Fruit fly (Drosophila melanogaster) whole organism, adult: ENCODE data around the gene Bx42.

Source experiments
- CG11617 ChIP-seq: fragments of 200-800 bp; sonication (Bioruptor generic); optimal IDR thresholded peaks from 2 replicates; lab custom pipeline; 2017; ENCODE audit warnings: mild to moderate bottlenecking, missing biosample characterization, missing genetic modification reagents, missing genetic modification characterization
- CG12768 ChIP-seq: fragments of 200-800 bp; sonication (Bioruptor generic); optimal IDR thresholded peaks from 2 replicates; lab custom pipeline; 2017; ENCODE audit warnings: missing biosample characterization, missing genetic modification characterization, mild to moderate bottlenecking, moderate library complexity, missing genetic modification reagents
- CG14711 ChIP-seq: fragments of 200-800 bp; sonication (Bioruptor generic); optimal IDR thresholded peaks from 2 replicates; lab custom pipeline; 2018; ENCODE audit warnings: missing biosample characterization, mild to moderate bottlenecking, missing genetic modification characterization, moderate library complexity
- CG1620 ChIP-seq: fragments of 200-800 bp; sonication (Bioruptor generic); optimal IDR thresholded peaks from 2 replicates; lab custom pipeline; 2016; ENCODE audit warnings: missing biosample characterization, missing genetic modification characterization
- CG33017 ChIP-seq: fragments of 200-800 bp; sonication (Bioruptor generic); optimal IDR thresholded peaks from 2 replicates; lab custom pipeline; 2018; ENCODE audit warnings: missing biosample characterization, mild to moderate bottlenecking, missing genetic modification characterization, moderate library complexity
- CG5204 ChIP-seq: fragments of 200-800 bp; sonication (Bioruptor generic); optimal IDR thresholded peaks from 2 replicates; lab custom pipeline; 2016; ENCODE audit warnings: missing biosample characterization, missing genetic modification characterization
- CG7045 ChIP-seq: fragments of 200-800 bp; sonication (Bioruptor generic); optimal IDR thresholded peaks from 2 replicates; lab custom pipeline; 2017; ENCODE audit warnings: missing biosample characterization, mild to moderate bottlenecking, missing genetic modification characterization
- CG7101 ChIP-seq: fragments of 200-800 bp; sonication (Bioruptor generic); optimal IDR thresholded peaks from 2 replicates; lab custom pipeline; 2018; ENCODE audit warnings: missing biosample characterization, mild to moderate bottlenecking, missing genetic modification characterization, moderate library complexity
- Clk ChIP-seq: fragments of 200-800 bp; sonication (Bioruptor generic); optimal IDR thresholded peaks from 2 replicates; lab custom pipeline; 2017; ENCODE audit warnings: missing biosample characterization, missing genetic modification characterization
- Crg-1 ChIP-seq: fragments of 200-800 bp; sonication (Bioruptor generic); optimal IDR thresholded peaks from 2 replicates; lab custom pipeline; 2016; ENCODE audit warnings: missing biosample characterization, missing genetic modification characterization
- Hr96 ChIP-seq: fragments of 200-800 bp; sonication (Bioruptor generic); optimal IDR thresholded peaks from 2 replicates; lab custom pipeline; 2016; ENCODE audit warnings: missing biosample characterization, missing genetic modification characterization
- Mnt ChIP-seq: fragments of 200-800 bp; sonication (Bioruptor generic); optimal IDR thresholded peaks from 2 replicates; lab custom pipeline; 2016; ENCODE audit warnings: missing biosample characterization, mild to moderate bottlenecking, missing genetic modification characterization
- bab1 ChIP-seq: fragments of 200-800 bp; sonication (Bioruptor generic); optimal IDR thresholded peaks from 3 replicates; lab custom pipeline; 2019; ENCODE audit warnings: missing biosample characterization, mild to moderate bottlenecking, missing genetic modification characterization, moderate library complexity
- cic ChIP-seq: fragments of 200-800 bp; sonication (Bioruptor generic); optimal IDR thresholded peaks from 2 replicates; lab custom pipeline; 2017; ENCODE audit warnings: missing biosample characterization, mild to moderate bottlenecking, missing genetic modification characterization, moderate library complexity
- cnc ChIP-seq, 2 experiments: fragments of >200 bp; optimal IDR thresholded peaks; 2 replicates each; lab custom pipeline; 2017
- kay ChIP-seq: fragments of 200-800 bp; sonication (Bioruptor generic); peaks from one replicate; lab custom pipeline; 2016; ENCODE audit warnings: missing biosample characterization, missing genetic modification characterization, borderline replicate concordance
- ovo ChIP-seq: fragments of 200-800 bp; sonication (Bioruptor generic); optimal IDR thresholded peaks from 2 replicates; lab custom pipeline; 2016; ENCODE audit warnings: missing biosample characterization, missing genetic modification characterization
- pad ChIP-seq: fragments of 200-800 bp; sonication (Bioruptor generic); optimal IDR thresholded peaks from 3 replicates; lab custom pipeline; 2017; ENCODE audit warnings: missing biosample characterization, missing genetic modification characterization, mild to moderate bottlenecking, moderate library complexity, missing genetic modification reagents
- tj ChIP-seq: fragments of 200-800 bp; sonication (Bioruptor generic); optimal IDR thresholded peaks from 3 replicates; lab custom pipeline; 2017; ENCODE audit warnings: missing biosample characterization, mild to moderate bottlenecking, missing genetic modification characterization, moderate library complexity
- toe ChIP-seq: fragments of 200-800 bp; sonication (Bioruptor generic); optimal IDR thresholded peaks from 2 replicates; lab custom pipeline; 2016; ENCODE audit warnings: missing biosample characterization, missing genetic modification characterization

Gene Bx42

DNA sequence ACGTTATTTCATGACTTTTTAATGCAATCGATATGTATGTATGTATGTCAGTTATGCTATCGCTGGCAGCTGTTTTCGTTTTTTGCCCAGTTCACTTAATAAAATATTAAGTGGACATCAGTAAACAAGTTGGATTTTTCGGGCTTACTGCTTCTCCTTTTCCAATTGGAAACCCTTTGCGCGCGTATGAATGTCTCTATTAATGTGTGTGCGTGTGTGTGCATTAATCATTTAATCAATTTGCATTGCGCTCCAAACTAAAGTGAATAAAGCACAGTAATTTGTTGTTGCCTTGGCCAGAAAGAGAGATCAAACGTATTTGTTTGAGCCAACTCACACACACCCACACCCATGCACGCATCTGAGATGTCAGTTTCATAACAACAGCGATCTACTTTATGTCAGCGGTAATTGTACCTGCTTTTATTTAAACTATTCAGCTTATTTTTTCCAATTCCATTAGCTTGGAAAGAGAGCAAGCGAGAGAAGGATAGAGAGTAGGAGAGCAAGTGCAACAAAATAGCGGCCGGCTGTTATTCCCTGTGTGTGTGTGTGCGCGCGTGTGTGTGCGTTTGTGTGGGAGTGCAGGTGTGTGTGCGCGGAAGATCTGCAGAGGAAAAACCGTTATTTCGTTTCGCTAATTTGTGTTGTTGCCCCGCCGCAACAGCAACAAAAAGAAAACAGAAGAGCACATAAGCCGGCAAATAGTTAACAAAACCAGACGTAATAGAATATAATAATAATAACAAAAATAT is 3.9 kb upstream of the Bx42 start:
- TF ChIP-seq CG5204 (GFP tag; lab: Kevin White, UChicago), result no peak
- TF ChIP-seq Hr96 (GFP tag; lab: Kevin White, UChicago), result no peak
- peak; percentile 72 for TF ChIP-seq ovo (GFP tag; lab: Kevin White, UChicago)
- no peak for TF ChIP-seq cic (GFP tag; lab: Kevin White, UChicago)
- no peak for TF ChIP-seq CG33017 (tag; lab: Kevin White, UChicago)
- peak; percentile 81 for TF ChIP-seq tj (GFP tag; lab: Kevin White, UChicago)
- no peak for TF ChIP-seq Crg-1 (GFP tag; lab: Kevin White, UChicago)
- TF ChIP-seq CG1620 (GFP tag; lab: Kevin White, UChicago), result no peak
- no peak for TF ChIP-seq kay (GFP tag; lab: Kevin White, UChicago)

DNA sequence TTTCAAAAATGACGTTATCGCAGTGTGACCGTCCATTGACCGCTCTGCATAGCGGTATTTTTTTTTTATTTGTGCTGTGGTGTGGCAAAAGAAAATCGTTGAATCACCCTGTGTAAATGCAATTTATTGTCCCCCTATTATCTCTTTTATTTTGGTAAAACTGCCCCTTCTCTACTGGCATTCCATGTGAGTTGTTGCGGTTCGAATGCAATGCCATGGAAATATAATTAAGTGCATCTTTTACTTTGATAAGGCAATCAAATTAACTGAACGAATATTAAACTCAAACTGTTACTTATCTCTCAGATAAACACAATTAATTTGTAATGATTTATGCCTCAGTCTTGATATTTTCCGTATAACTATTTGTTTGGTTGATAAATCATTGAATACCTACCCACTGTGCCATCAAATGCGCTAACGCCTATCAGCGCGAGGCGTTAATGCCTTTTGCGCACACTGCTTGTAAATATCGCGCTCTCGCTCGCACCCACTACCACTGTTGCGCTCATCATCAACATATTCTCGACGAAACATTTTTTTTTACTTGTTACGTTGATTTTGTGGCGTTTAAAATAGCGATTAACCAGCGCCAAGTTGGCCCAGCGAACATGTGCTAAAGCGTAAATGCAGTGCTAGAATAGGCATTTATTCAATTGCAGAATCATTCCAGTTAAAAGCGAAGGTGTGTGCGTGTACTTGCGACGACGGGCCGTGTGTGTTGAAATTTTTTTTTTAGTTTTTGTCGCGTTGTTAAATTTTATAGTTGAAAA is 2.9 kb upstream of the Bx42 start:
- TF ChIP-seq ovo (GFP tag; lab: Kevin White, UChicago), result peak; percentile 59
- TF ChIP-seq pad (GFP tag; lab: Kevin White, UChicago), result peak; percentile 24
- TF ChIP-seq toe, result no peak
- TF ChIP-seq tj (GFP tag; lab: Kevin White, UChicago), result peak; percentile 16
- peak; percentile 21 for TF ChIP-seq Crg-1 (GFP tag; lab: Kevin White, UChicago)
- TF ChIP-seq CG1620 (GFP tag; lab: Kevin White, UChicago), result peak; percentile 44
- no peak for TF ChIP-seq bab1 (GFP tag; lab: Kevin White, UChicago)
- peak; percentile 27 for TF ChIP-seq CG14711
- TF ChIP-seq Clk (GFP tag; lab: Kevin White, UChicago), result no peak
- TF ChIP-seq CG7101 (tag; lab: Kevin White, UChicago), result no peak
- no peak for TF ChIP-seq CG12768 (GFP tag; lab: Kevin White, UChicago)
- TF ChIP-seq kay (GFP tag; lab: Kevin White, UChicago), result no peak
- no peak for TF ChIP-seq cnc (optimal IDR thresholded peaks at IDR 0.05; lab: Kevin White, UChicago)
- peak; percentile 33 for TF ChIP-seq Mnt
- peak; percentile 9 for TF ChIP-seq CG7045 (GFP tag; lab: Kevin White, UChicago)
- TF ChIP-seq CG11617 (GFP tag; lab: Kevin White, UChicago), result peak; percentile 1
- TF ChIP-seq Hr96 (GFP tag; lab: Kevin White, UChicago), result no peak
- no peak for TF ChIP-seq CG33017 (tag; lab: Kevin White, UChicago)
- no peak for TF ChIP-seq CG5204 (GFP tag; lab: Kevin White, UChicago)
- no peak for TF ChIP-seq cic (GFP tag; lab: Kevin White, UChicago)

DNA sequence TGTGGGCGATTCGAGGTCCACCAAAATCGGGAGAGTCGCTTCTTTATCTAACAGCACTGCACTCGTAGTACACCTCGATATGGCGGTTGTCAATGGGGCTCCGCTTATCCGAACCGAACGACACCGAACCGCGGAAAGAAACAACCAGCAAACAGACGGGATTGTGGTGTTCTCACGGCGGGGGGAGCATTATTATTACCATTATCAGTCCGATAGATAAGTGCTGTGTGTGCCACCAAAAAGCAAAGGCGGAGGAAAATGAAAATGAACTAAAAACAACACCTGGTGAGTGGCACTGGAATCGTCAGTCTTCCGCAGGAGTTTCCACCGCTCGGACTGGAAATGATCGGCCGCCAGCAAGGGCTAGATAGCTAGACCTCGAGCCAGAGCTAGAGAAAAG is 2.0 kb upstream of the Bx42 start, which contains the start of gene AP-1gamma:
TSS of gene AP-1gamma (plus strand) at position 305 of the 400 bp plus-strand sequence.
- TF ChIP-seq cic (GFP tag; lab: Kevin White, UChicago) (peak; percentile 90), CG12768 (GFP tag; lab: Kevin White, UChicago) (no peak)

DNA sequence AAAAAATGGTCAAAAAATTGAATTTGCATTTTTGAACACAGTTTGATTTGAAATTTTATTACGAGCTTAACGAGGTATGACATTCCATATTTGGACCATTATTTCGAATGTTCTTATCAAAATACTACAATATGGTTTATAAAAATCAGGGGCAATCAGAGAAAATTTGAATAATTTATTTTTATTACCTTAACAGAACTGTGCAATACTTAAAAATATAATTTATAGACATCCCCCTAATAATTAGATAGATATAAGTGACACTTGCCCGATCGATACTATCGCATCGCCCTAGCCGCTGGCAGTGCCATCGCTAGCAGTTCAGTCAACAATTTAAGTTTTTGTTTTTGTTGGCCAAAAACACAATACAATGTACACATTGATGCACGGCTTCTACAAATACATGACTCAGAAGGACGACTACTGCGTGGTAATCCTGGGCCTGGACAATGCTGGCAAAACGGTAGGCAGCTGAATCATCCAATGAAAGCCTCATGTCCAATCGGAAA is 425 bp upstream of the Bx42 start, which contains the start of gene Arfrp1:
TSS of gene Arfrp1 (plus strand) at position 295 of the 509 bp plus-strand sequence.
- TF ChIP-seq ovo (GFP tag; lab: Kevin White, UChicago) (no peak), CG7101 (tag; lab: Kevin White, UChicago) (peak; percentile 49), tj (GFP tag; lab: Kevin White, UChicago) (peak; percentile 22), CG11617 (GFP tag; lab: Kevin White, UChicago) (peak; percentile 11), Mnt (no peak), pad (GFP tag; lab: Kevin White, UChicago) (peak; percentile 35), CG14711 (peak; percentile 0), toe (no peak), Crg-1 (GFP tag; lab: Kevin White, UChicago) (peak; percentile 25), bab1 (GFP tag; lab: Kevin White, UChicago) (peak; percentile 24), Hr96 (GFP tag; lab: Kevin White, UChicago) (no peak)

DNA sequence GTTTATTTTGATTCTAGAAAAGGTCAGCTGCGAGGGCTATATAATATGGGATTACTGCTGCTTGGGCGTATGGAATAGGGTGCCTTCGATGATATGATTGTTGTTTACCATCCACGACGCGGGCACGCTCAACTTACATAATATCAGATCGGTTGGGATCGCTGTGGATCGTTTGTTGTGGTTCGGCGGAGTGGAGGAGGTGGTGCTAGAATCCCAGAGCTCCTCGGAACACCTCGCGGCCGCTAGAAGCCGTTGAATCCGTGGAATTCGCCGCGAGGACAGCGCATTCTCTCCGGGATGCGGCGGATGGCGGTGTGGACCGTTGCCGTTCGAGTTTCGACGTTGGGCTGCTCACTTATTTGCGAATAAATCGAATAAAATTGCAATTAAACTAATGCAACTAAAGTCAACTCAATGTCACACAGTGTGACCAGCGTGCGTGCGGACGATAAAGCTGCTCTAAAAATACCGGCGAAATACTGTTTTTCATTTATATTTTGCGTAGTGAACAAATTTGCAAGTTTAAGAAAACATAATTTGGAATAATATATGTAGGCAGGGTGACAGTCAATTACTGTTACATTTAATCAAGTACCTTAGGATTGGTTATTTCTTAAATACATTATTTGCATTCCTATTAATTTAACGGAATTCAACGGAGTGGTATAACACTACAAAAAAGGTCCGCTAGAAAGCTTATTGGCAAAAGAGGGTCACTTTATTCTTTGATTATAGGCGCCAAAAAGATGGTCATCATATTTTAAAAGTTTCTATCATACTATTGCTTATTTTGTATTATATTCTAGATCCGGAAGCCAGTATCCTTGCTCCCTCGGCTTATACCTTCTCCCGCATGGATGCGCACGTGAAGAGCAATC is 2.9 kb downstream of the Bx42 start, which contains the start of gene CG7766:
TSS of gene CG7766 (minus strand) at position 432 of the 878 bp plus-strand sequence.
- TF ChIP-seq cic (GFP tag; lab: Kevin White, UChicago), result peak; percentile 39
- TF ChIP-seq cnc (optimal IDR thresholded peaks at IDR 0.05; lab: Kevin White, UChicago), result no peak
- TF ChIP-seq toe, result no peak
- peak; percentile 71 for TF ChIP-seq Mnt
- TF ChIP-seq CG14711, result no peak
- peak; percentile 12 for TF ChIP-seq bab1 (GFP tag; lab: Kevin White, UChicago)
- no peak for TF ChIP-seq CG7045 (GFP tag; lab: Kevin White, UChicago)
- TF ChIP-seq kay (GFP tag; lab: Kevin White, UChicago), result no peak
